Worm (Caenorhabditis elegans) whole organism, late embryonic: ENCODE results near the gene pmt-1.

ENCODE experiments used
- C08G9.2 ChIP-seq: sonication (generic microtip); optimal IDR thresholded peaks from 2 replicates; lab custom pipeline; 2016; ENCODE audit warnings: mild to moderate bottlenecking, missing genetic modification characterization, moderate library complexity, missing compliant biosample characterization
- F13H6.1 ChIP-seq: sonication (generic microtip); optimal IDR thresholded peaks from 2 replicates; lab custom pipeline; 2016; ENCODE audit warnings: missing genetic modification characterization, missing compliant biosample characterization
- K02D7.2 ChIP-seq: sonication (generic microtip); optimal IDR thresholded peaks from 2 replicates; lab custom pipeline; 2017; ENCODE audit warnings: mild to moderate bottlenecking, missing genetic modification characterization, missing compliant biosample characterization
- T23F11.4 ChIP-seq: fragments of 200-800 bp; sonication (Bioruptor generic); optimal IDR thresholded peaks from 2 replicates; lab custom pipeline; 2018; ENCODE audit warnings: mild to moderate bottlenecking, missing genetic modification characterization, missing compliant biosample characterization
- Y22D7AL.16 ChIP-seq: sonication (generic microtip); optimal IDR thresholded peaks from 2 replicates; lab custom pipeline; 2016; ENCODE audit warnings: missing genetic modification characterization, missing compliant biosample characterization
- ama-1 ChIP-seq: fragments of 150-350 bp; optimal IDR thresholded peaks from 2 replicates; lab custom pipeline; 2014
- ceh-18 ChIP-seq: sonication (generic microtip); optimal IDR thresholded peaks from 2 replicates; lab custom pipeline; 2016; ENCODE audit warnings: missing genetic modification characterization, missing compliant biosample characterization
- ceh-19 ChIP-seq: fragments of 200-800 bp; sonication (Bioruptor generic); optimal IDR thresholded peaks from 2 replicates; lab custom pipeline; 2018; ENCODE audit warnings: mild to moderate bottlenecking, missing genetic modification characterization, missing compliant biosample characterization
- ceh-22 ChIP-seq: sonication (generic microtip); optimal IDR thresholded peaks from 2 replicates; lab custom pipeline; 2017; ENCODE audit warnings: missing biosample characterization, missing genetic modification characterization
- ceh-24 ChIP-seq: sonication (generic microtip); optimal IDR thresholded peaks from 2 replicates; lab custom pipeline; 2016; ENCODE audit warnings: mild to moderate bottlenecking, missing genetic modification characterization, missing compliant biosample characterization
- ceh-30 ChIP-seq: fragments of 150-350 bp; optimal IDR thresholded peaks from 2 replicates; lab custom pipeline; 2014; ENCODE audit warnings: missing biosample characterization, missing genetic modification characterization
- ceh-31 ChIP-seq: sonication (generic microtip); optimal IDR thresholded peaks from 2 replicates; lab custom pipeline; 2016; ENCODE audit warnings: missing genetic modification characterization, missing compliant biosample characterization
- ceh-45 ChIP-seq: fragments of 200-800 bp; sonication (Bioruptor generic); IDR thresholded peaks from 2 replicates; pipeline ENCODE4 v1.3.6; 2022; ENCODE audit warnings: missing genetic modification reagents, missing genetic modification characterization, missing compliant biosample characterization
- ceh-48 ChIP-seq: sonication (generic microtip); optimal IDR thresholded peaks from 2 replicates; lab custom pipeline; 2016; ENCODE audit warnings: missing genetic modification characterization, inconsistent platforms, missing compliant biosample characterization
- ceh-9 ChIP-seq: sonication (generic microtip); optimal IDR thresholded peaks from 2 replicates; lab custom pipeline; 2016; ENCODE audit warnings: mild to moderate bottlenecking, missing genetic modification characterization, inconsistent platforms, missing compliant biosample characterization
- che-1 ChIP-seq: sonication (generic microtip); optimal IDR thresholded peaks from 2 replicates; lab custom pipeline; 2016; ENCODE audit warnings: mild to moderate bottlenecking, missing genetic modification characterization, missing compliant biosample characterization
- dmd-4 ChIP-seq: sonication (generic microtip); optimal IDR thresholded peaks from 2 replicates; lab custom pipeline; 2016; ENCODE audit warnings: borderline replicate concordance, missing genetic modification characterization, missing compliant biosample characterization
- dve-1 ChIP-seq: sonication (generic microtip); optimal IDR thresholded peaks from 2 replicates; lab custom pipeline; 2017; ENCODE audit warnings: antibody characterized with exemption, mild to moderate bottlenecking, missing genetic modification characterization, missing compliant biosample characterization
- elt-2 ChIP-seq: sonication (generic microtip); optimal IDR thresholded peaks from 2 replicates; lab custom pipeline; 2016; ENCODE audit warnings: missing genetic modification reagents, missing genetic modification characterization, missing compliant biosample characterization
- ets-4 ChIP-seq: sonication (generic microtip); optimal IDR thresholded peaks from 2 replicates; lab custom pipeline; 2016; ENCODE audit warnings: missing genetic modification characterization, missing compliant biosample characterization
- fax-1 ChIP-seq: sonication (generic microtip); optimal IDR thresholded peaks from 2 replicates; lab custom pipeline; 2016; ENCODE audit warnings: missing genotype, missing genetic modification characterization, missing compliant biosample characterization
- hlh-15 ChIP-seq: sonication (generic microtip); optimal IDR thresholded peaks from 2 replicates; lab custom pipeline; 2016; ENCODE audit warnings: missing genetic modification characterization, missing compliant biosample characterization
- hlh-30 ChIP-seq: sonication (generic microtip); optimal IDR thresholded peaks from 2 replicates; lab custom pipeline; 2017; ENCODE audit warnings: antibody characterized with exemption, missing genetic modification characterization, missing compliant biosample characterization; ENCODE audit not compliant: insufficient read depth
- hlh-6 ChIP-seq: sonication (generic microtip); optimal IDR thresholded peaks from 2 replicates; lab custom pipeline; 2016; ENCODE audit warnings: missing genotype, missing genetic modification characterization, missing compliant biosample characterization
- hlh-8 ChIP-seq: sonication (generic microtip); optimal IDR thresholded peaks from 2 replicates; lab custom pipeline; 2016; ENCODE audit warnings: missing genotype, missing genetic modification characterization, missing compliant biosample characterization
- lim-6 ChIP-seq: sonication (generic microtip); optimal IDR thresholded peaks from 2 replicates; lab custom pipeline; 2016; ENCODE audit warnings: missing genetic modification characterization, missing compliant biosample characterization
- madf-2 ChIP-seq: sonication (generic microtip); optimal IDR thresholded peaks from 2 replicates; lab custom pipeline; 2017; ENCODE audit warnings: missing genetic modification characterization, missing compliant biosample characterization
- nfya-1 ChIP-seq: sonication (generic microtip); optimal IDR thresholded peaks from 2 replicates; lab custom pipeline; 2017; ENCODE audit warnings: missing genetic modification characterization, mild to moderate bottlenecking, missing compliant biosample characterization, antibody characterized with exemption, moderate library complexity
- nhr-11 ChIP-seq: fragments of 150-350 bp; optimal IDR thresholded peaks from 2 replicates; lab custom pipeline; 2014; ENCODE audit warnings: missing biosample characterization, missing genetic modification characterization
- nhr-232 ChIP-seq: sonication (generic microtip); optimal IDR thresholded peaks from 2 replicates; lab custom pipeline; 2016; ENCODE audit warnings: missing genetic modification characterization, missing compliant biosample characterization
- npax-4 ChIP-seq: sonication (generic microtip); optimal IDR thresholded peaks from 2 replicates; lab custom pipeline; 2016; ENCODE audit warnings: missing genetic modification characterization, missing compliant biosample characterization
- odd-2 ChIP-seq: sonication (generic microtip); optimal IDR thresholded peaks from 2 replicates; lab custom pipeline; 2017; ENCODE audit warnings: antibody characterized with exemption, mild to moderate bottlenecking, missing genetic modification characterization, missing compliant biosample characterization
- pag-3 ChIP-seq: sonication (generic microtip); optimal IDR thresholded peaks from 2 replicates; lab custom pipeline; 2016; ENCODE audit warnings: missing compliant biosample characterization, missing genetic modification characterization, borderline replicate concordance
- pax-1 ChIP-seq: fragments of 150-350 bp; optimal IDR thresholded peaks from 2 replicates; lab custom pipeline; 2014; ENCODE audit warnings: missing biosample characterization, missing genetic modification characterization
- pha-2 ChIP-seq: sonication (generic microtip); optimal IDR thresholded peaks from 2 replicates; lab custom pipeline; 2017; ENCODE audit warnings: mild to moderate bottlenecking, missing genetic modification characterization, missing compliant biosample characterization
- pqm-1 ChIP-seq: sonication (generic microtip); optimal IDR thresholded peaks from 2 replicates; lab custom pipeline; 2016; ENCODE audit warnings: missing genetic modification characterization, missing compliant biosample characterization
- ref-2 ChIP-seq: sonication (generic microtip); optimal IDR thresholded peaks from 2 replicates; lab custom pipeline; 2016; ENCODE audit warnings: missing genetic modification characterization, missing compliant biosample characterization
- rnt-1 ChIP-seq: sonication (generic microtip); optimal IDR thresholded peaks from 2 replicates; lab custom pipeline; 2016; ENCODE audit warnings: missing genetic modification characterization, missing compliant biosample characterization
- sdc-2 ChIP-seq: sonication (generic microtip); optimal IDR thresholded peaks from 2 replicates; lab custom pipeline; 2016; ENCODE audit warnings: missing genotype, missing genetic modification characterization, missing compliant biosample characterization
- sox-4 ChIP-seq: sonication (generic microtip); optimal IDR thresholded peaks from 2 replicates; lab custom pipeline; 2017; ENCODE audit warnings: mild to moderate bottlenecking, missing genetic modification characterization, inconsistent platforms, missing compliant biosample characterization
- syd-9 ChIP-seq: sonication (generic microtip); optimal IDR thresholded peaks from 2 replicates; lab custom pipeline; 2016; ENCODE audit warnings: mild to moderate bottlenecking, missing genetic modification characterization, moderate library complexity, missing compliant biosample characterization
- tbx-2 ChIP-seq: sonication (generic microtip); optimal IDR thresholded peaks from 2 replicates; lab custom pipeline; 2016; ENCODE audit warnings: missing genetic modification characterization, missing compliant biosample characterization
- tbx-7 ChIP-seq: sonication (generic microtip); optimal IDR thresholded peaks from 2 replicates; lab custom pipeline; 2016; ENCODE audit warnings: missing genotype, missing genetic modification characterization, missing compliant biosample characterization
- ttx-3 ChIP-seq: sonication (generic microtip); optimal IDR thresholded peaks from 2 replicates; lab custom pipeline; 2016; ENCODE audit warnings: missing genetic modification reagents, missing genetic modification characterization, missing compliant biosample characterization
- unc-42 ChIP-seq: sonication (generic microtip); optimal IDR thresholded peaks from 2 replicates; lab custom pipeline; 2016; ENCODE audit warnings: missing genotype, missing genetic modification characterization, missing compliant biosample characterization
- unc-55 ChIP-seq: sonication (generic microtip); optimal IDR thresholded peaks from 2 replicates; lab custom pipeline; 2017; ENCODE audit warnings: missing biosample characterization, missing genetic modification reagents, missing genetic modification characterization
- unc-86 ChIP-seq: sonication (generic microtip); optimal IDR thresholded peaks from 2 replicates; lab custom pipeline; 2016; ENCODE audit warnings: missing genetic modification characterization, missing compliant biosample characterization
- ztf-16 ChIP-seq: sonication (generic microtip); optimal IDR thresholded peaks from 2 replicates; lab custom pipeline; 2017; ENCODE audit warnings: missing genetic modification characterization, missing compliant biosample characterization

Gene pmt-1

ce11 chrII:5293287-5293850 lies 11.0 kb upstream of the pmt-1 start, which contains the start of gene ZK622.1 (continued):
- TF ChIP-seq dmd-4 = no peak
- peak; percentile 88 for TF ChIP-seq elt-2 (tag; lab: Kevin White, UChicago)
- TF ChIP-seq pag-3 (tag; lab: Kevin White, UChicago) = no peak
- no peak for TF ChIP-seq ets-4 (tag; lab: Kevin White, UChicago)
- no peak for TF ChIP-seq pax-1 (tag; lab: Kevin White, UChicago)
- peak; percentile 27 for TF ChIP-seq sox-4 (tag; lab: Kevin White, UChicago)
- peak; percentile 37 for TF ChIP-seq Y22D7AL.16 (tag; lab: Kevin White, UChicago)
- no peak for TF ChIP-seq unc-55 (GFP tag; lab: Kevin White, UChicago)
- no peak for TF ChIP-seq nfya-1
- no peak for TF ChIP-seq ceh-19
- no peak for TF ChIP-seq odd-2
- no peak for TF ChIP-seq tbx-7 (tag; lab: Kevin White, UChicago)
- no peak for TF ChIP-seq tbx-2 (tag; lab: Kevin White, UChicago)
- no peak for TF ChIP-seq pha-2 (tag; lab: Kevin White, UChicago)
- no peak for TF ChIP-seq F13H6.1
- TF ChIP-seq ceh-48 = peak; percentile 16
- TF ChIP-seq syd-9 (tag; lab: Kevin White, UChicago) = peak; percentile 38
- TF ChIP-seq fax-1 = peak; percentile 6
- TF ChIP-seq ttx-3 (tag; lab: Kevin White, UChicago) = no peak
- no peak for TF ChIP-seq hlh-15
- no peak for TF ChIP-seq hlh-8 (tag; lab: Kevin White, UChicago)
- TF ChIP-seq npax-4 (tag; lab: Kevin White, UChicago) = peak; percentile 1
- TF ChIP-seq ztf-16 (tag; lab: Kevin White, UChicago) = no peak
- no peak for TF ChIP-seq ceh-9

ce11 chrII:5292226-5292752 lies 10.0 kb upstream of the pmt-1 start, which contains the start of gene ZK622.4:
ZK622.4 (plus strand) TSS chrII:5292702.
- TF ChIP-seq nhr-232 (peak; percentile 76), hlh-8 (tag; lab: Kevin White, UChicago) (no peak), F13H6.1 (peak; percentile 30), unc-55 (GFP tag; lab: Kevin White, UChicago) (no peak), nhr-11 (tag; lab: Kevin White, UChicago) (no peak), K02D7.2 (peak; percentile 74), ceh-30 (tag; lab: Kevin White, UChicago) (no peak), sox-4 (tag; lab: Kevin White, UChicago) (peak; percentile 85), npax-4 (tag; lab: Kevin White, UChicago) (peak; percentile 57), hlh-30 (tag; lab: Kevin White, UChicago) (peak; percentile 64), pax-1 (tag; lab: Kevin White, UChicago) (no peak), ceh-31 (peak; percentile 60), T23F11.4 (GFP tag; lab: Kevin White, UChicago) (peak; percentile 79), lim-6 (tag; lab: Kevin White, UChicago) (peak; percentile 22), unc-42 (tag; lab: Kevin White, UChicago) (peak; percentile 50), madf-2 (tag; lab: Kevin White, UChicago) (peak; percentile 60), ceh-18 (tag; lab: Kevin White, UChicago) (peak; percentile 80), dmd-4 (peak; percentile 79), C08G9.2 (peak; percentile 67), ama-1 (lab: Kevin White, UChicago) (no peak), che-1 (peak; percentile 85), pqm-1 (tag; lab: Kevin White, UChicago) (peak; percentile 57), tbx-2 (tag; lab: Kevin White, UChicago) (peak; percentile 72), unc-86 (tag; lab: Kevin White, UChicago) (peak; percentile 75), Y22D7AL.16 (tag; lab: Kevin White, UChicago) (peak; percentile 83), ceh-45 (GFP tag; lab: Robert Waterston, UW) (0 out of 2 replicates have a peak, but pooled peaks have one; percentile 52), hlh-6 (tag; lab: Kevin White, UChicago) (peak; percentile 89), ttx-3 (tag; lab: Kevin White, UChicago) (peak; percentile 73), ref-2 (tag; lab: Kevin White, UChicago) (peak; percentile 78), ceh-9 (no peak), ceh-24 (tag; lab: Kevin White, UChicago) (peak; percentile 59), rnt-1 (peak; percentile 54), dve-1 (tag; lab: Kevin White, UChicago) (peak; percentile 84), ceh-48 (peak; percentile 65), sdc-2 (tag; lab: Kevin White, UChicago) (peak; percentile 72), ceh-22 (tag; lab: Kevin White, UChicago) (no peak), fax-1 (peak; percentile 50), ztf-16 (tag; lab: Kevin White, UChicago) (peak; percentile 80), odd-2 (peak; percentile 60)
